Fruit fly (Drosophila melanogaster) whole organism, embryonic: ENCODE data around the gene CG34348.

Source experiments
- Atf3 ChIP-seq: fragments of 200-800 bp; sonication (Bioruptor generic); optimal IDR thresholded peaks from 3 replicates; lab custom pipeline; 2016; ENCODE audit warnings: missing biosample characterization, missing genetic modification characterization
- Bdp1 ChIP-seq: fragments of 200-800 bp; sonication (Bioruptor generic); optimal IDR thresholded peaks from 3 replicates; lab custom pipeline; 2016; ENCODE audit warnings: missing biosample characterization, missing genetic modification characterization
- CG11085 ChIP-seq: fragments of 200-800 bp; sonication (Bioruptor generic); IDR thresholded peaks from 2 replicates; pipeline ENCODE4 v1.3.6; 2022; ENCODE audit warnings: missing biosample characterization, missing genetic modification characterization
- CG12155 ChIP-seq: fragments of 200-800 bp; sonication (Bioruptor generic); optimal IDR thresholded peaks from 3 replicates; lab custom pipeline; 2016; ENCODE audit warnings: missing biosample characterization, missing genetic modification characterization
- CG1233 ChIP-seq: fragments of 200-800 bp; sonication (Bioruptor generic); optimal IDR thresholded peaks from 4 replicates; lab custom pipeline; 2018; ENCODE audit warnings: missing biosample characterization, mild to moderate bottlenecking, missing genetic modification characterization
- CG13123 ChIP-seq: fragments of 200-800 bp; sonication (Bioruptor generic); optimal IDR thresholded peaks from 2 replicates; lab custom pipeline; 2016; ENCODE audit warnings: missing biosample characterization, missing genetic modification characterization
- CG13287 ChIP-seq: fragments of 200-800 bp; sonication (Bioruptor generic); IDR thresholded peaks from 2 replicates; pipeline ENCODE4 v1.3.6; 2022; ENCODE audit warnings: missing biosample characterization, missing genetic modification characterization; ENCODE audit not compliant: partially characterized antibody
- CG13894 ChIP-seq: fragments of 200-800 bp; sonication (Bioruptor generic); optimal IDR thresholded peaks from 3 replicates; lab custom pipeline; 2018; ENCODE audit warnings: missing biosample characterization, mild to moderate bottlenecking, missing genetic modification characterization, moderate library complexity
- CG14667 ChIP-seq: fragments of 200-800 bp; sonication (Bioruptor generic); IDR thresholded peaks from 2 replicates; pipeline ENCODE4 v1.3.6; 2022; ENCODE audit warnings: missing biosample characterization, missing genetic modification characterization
- CG1602 ChIP-seq: fragments of 200-800 bp; sonication (Bioruptor generic); optimal IDR thresholded peaks from 3 replicates; lab custom pipeline; 2016; ENCODE audit warnings: missing biosample characterization, missing genetic modification characterization
- CG1647 ChIP-seq: fragments of 200-800 bp; sonication (Bioruptor generic); optimal IDR thresholded peaks from 3 replicates; lab custom pipeline; 2016; ENCODE audit warnings: missing biosample characterization, missing genetic modification characterization
- CG16779 ChIP-seq: fragments of 200-800 bp; sonication (Bioruptor generic); IDR thresholded peaks from 2 replicates; pipeline ENCODE4 v1.3.6; 2022; ENCODE audit warnings: missing biosample characterization, missing genetic modification characterization
- CG2116 ChIP-seq: fragments of 200-800 bp; sonication (Bioruptor generic); optimal IDR thresholded peaks from 3 replicates; lab custom pipeline; 2018; ENCODE audit warnings: missing biosample characterization, mild to moderate bottlenecking, missing genetic modification characterization
- CG31224 ChIP-seq: fragments of 200-800 bp; sonication (Bioruptor generic); IDR thresholded peaks from 2 replicates; pipeline ENCODE4 v1.3.6; 2022; ENCODE audit warnings: missing biosample characterization, missing genetic modification characterization
- CG31388 ChIP-seq: fragments of 200-800 bp; sonication (Bioruptor generic); optimal IDR thresholded peaks from 2 replicates; lab custom pipeline; 2016; ENCODE audit warnings: missing biosample characterization, missing genetic modification characterization
- CG4282 ChIP-seq: fragments of 200-800 bp; sonication (Bioruptor generic); optimal IDR thresholded peaks from 2 replicates; lab custom pipeline; 2016; ENCODE audit warnings: missing biosample characterization, missing genetic modification characterization
- CG4404 ChIP-seq: fragments of 200-800 bp; sonication (Bioruptor generic); IDR thresholded peaks from 2 replicates; pipeline ENCODE4 v1.3.6; 2022; ENCODE audit warnings: missing biosample characterization, missing genetic modification characterization
- CG4730 ChIP-seq: fragments of 200-800 bp; sonication (Bioruptor generic); IDR thresholded peaks from 2 replicates; pipeline ENCODE4 v1.3.6; 2022; ENCODE audit warnings: missing biosample characterization, missing genetic modification characterization
- CG5245 ChIP-seq: fragments of 200-800 bp; sonication (Bioruptor generic); optimal IDR thresholded peaks from 3 replicates; lab custom pipeline; 2016; ENCODE audit warnings: missing biosample characterization, missing genetic modification characterization
- CG6683 ChIP-seq: fragments of 200-800 bp; sonication (Bioruptor generic); optimal IDR thresholded peaks from 2 replicates; lab custom pipeline; 2017; ENCODE audit warnings: missing biosample characterization, mild to moderate bottlenecking, missing genetic modification characterization, missing genetic modification reagents
- CG7271 ChIP-seq: fragments of 200-800 bp; sonication (Bioruptor generic); optimal IDR thresholded peaks from 2 replicates; lab custom pipeline; 2018; ENCODE audit warnings: missing biosample characterization, mild to moderate bottlenecking, missing genetic modification characterization, moderate library complexity
- CG8089 ChIP-seq: fragments of 200-800 bp; sonication (Bioruptor generic); optimal IDR thresholded peaks from 3 replicates; lab custom pipeline; 2016; ENCODE audit warnings: missing biosample characterization, missing genetic modification characterization
- CG9797 ChIP-seq: fragments of 200-800 bp; sonication (Bioruptor generic); optimal IDR thresholded peaks from 3 replicates; lab custom pipeline; 2018; ENCODE audit warnings: missing biosample characterization, mild to moderate bottlenecking, missing genetic modification characterization
- CG9817 ChIP-seq: fragments of 200-800 bp; sonication (Bioruptor generic); optimal IDR thresholded peaks from 2 replicates; lab custom pipeline; 2018; ENCODE audit warnings: missing biosample characterization, mild to moderate bottlenecking, missing genetic modification characterization, moderate library complexity
- D19B ChIP-seq: fragments of 200-800 bp; sonication (Bioruptor generic); optimal IDR thresholded peaks from 2 replicates; lab custom pipeline; 2017; ENCODE audit warnings: missing biosample characterization, mild to moderate bottlenecking, missing genetic modification characterization
- HLHmδ ChIP-seq: fragments of 200-800 bp; sonication (Bioruptor generic); optimal IDR thresholded peaks from 2 replicates; lab custom pipeline; 2018; ENCODE audit warnings: missing biosample characterization, mild to moderate bottlenecking, missing genetic modification characterization, moderate library complexity
- Sin3A ChIP-seq: fragments of >200 bp; optimal IDR thresholded peaks from 2 replicates; lab custom pipeline; 2018
- Spps ChIP-seq: fragments of 200-800 bp; sonication (Bioruptor generic); optimal IDR thresholded peaks from 2 replicates; lab custom pipeline; 2018; ENCODE audit warnings: missing biosample characterization, mild to moderate bottlenecking, missing genetic modification characterization
- Sry-β ChIP-seq: fragments of 200-800 bp; sonication (Bioruptor generic); optimal IDR thresholded peaks from 2 replicates; lab custom pipeline; 2018; ENCODE audit warnings: missing biosample characterization, mild to moderate bottlenecking, missing genetic modification characterization, moderate library complexity
- Ssrp ChIP-seq: fragments of 200-800 bp; sonication (Bioruptor generic); optimal IDR thresholded peaks from 2 replicates; lab custom pipeline; 2018; ENCODE audit warnings: missing biosample characterization, mild to moderate bottlenecking, missing genetic modification characterization, moderate library complexity
- Vsx1 ChIP-seq: fragments of 200-800 bp; sonication (Bioruptor generic); optimal IDR thresholded peaks from 2 replicates; lab custom pipeline; 2017; ENCODE audit warnings: missing biosample characterization, mild to moderate bottlenecking, missing genetic modification characterization, missing genetic modification reagents
- al ChIP-seq: fragments of 200-800 bp; sonication (Bioruptor generic); IDR thresholded peaks from 2 replicates; pipeline ENCODE4 v1.3.6; 2022; ENCODE audit warnings: missing biosample characterization, missing genetic modification characterization
- amos ChIP-seq: fragments of 200-800 bp; sonication (Bioruptor generic); IDR thresholded peaks from 2 replicates; pipeline ENCODE4 v1.3.6; 2022; ENCODE audit warnings: missing biosample characterization, missing genetic modification characterization; ENCODE audit not compliant: partially characterized antibody
- ash1 ChIP-seq: fragments of 200-800 bp; sonication (Bioruptor generic); optimal IDR thresholded peaks from 2 replicates; lab custom pipeline; 2018; ENCODE audit warnings: missing biosample characterization, mild to moderate bottlenecking, missing genetic modification characterization
- chinmo ChIP-seq: fragments of 200-800 bp; sonication (Bioruptor generic); IDR thresholded peaks from 4 replicates; pipeline ENCODE4 v1.3.6; 2022; ENCODE audit warnings: missing biosample characterization, missing genetic modification characterization; ENCODE audit not compliant: partially characterized antibody
- chm ChIP-seq: fragments of 200-800 bp; sonication (Bioruptor generic); IDR thresholded peaks from 2 replicates; pipeline ENCODE4 v1.3.6; 2022; ENCODE audit warnings: missing biosample characterization, missing genetic modification characterization
- croc ChIP-seq: fragments of 200-800 bp; sonication (Bioruptor generic); conservative IDR thresholded peaks from 3 replicates; pipeline ENCODE4 v1.3.6; 2022; ENCODE audit warnings: missing biosample characterization, missing genetic modification characterization
- crp ChIP-seq, 2 experiments: fragments of 200-800 bp; sonication (Bioruptor generic); optimal IDR thresholded peaks; 2 replicates in 1 of 2; 3 replicates in 1 of 2; lab custom pipeline; 2017; ENCODE audit warnings: missing biosample characterization in 2 of 2, missing genetic modification characterization in 2 of 2, mild to moderate bottlenecking in 1 of 2, moderate library complexity in 1 of 2
- dimm ChIP-seq: fragments of 200-800 bp; sonication (Bioruptor generic); IDR thresholded peaks from 2 replicates; pipeline ENCODE4 v1.3.6; 2022; ENCODE audit warnings: missing biosample characterization, missing genetic modification characterization
- dmrt99B ChIP-seq: fragments of 200-800 bp; sonication (Bioruptor generic); optimal IDR thresholded peaks from 2 replicates; lab custom pipeline; 2018; ENCODE audit warnings: missing biosample characterization, mild to moderate bottlenecking, missing genetic modification characterization, moderate library complexity
- dysf ChIP-seq: fragments of 200-800 bp; sonication (Bioruptor generic); IDR thresholded peaks from 3 replicates; pipeline ENCODE4 v1.3.6; 2022; ENCODE audit warnings: missing biosample characterization, missing genetic modification characterization
- hkb ChIP-seq, 2 experiments: fragments of 200-800 bp in 1 of 2; fragments of >200 bp in 1 of 2; sonication (Bioruptor generic) in 1 of 2; IDR thresholded peaks in 1 of 2; optimal IDR thresholded peaks in 1 of 2; 2 replicates each; pipeline versions ENCODE4 v1.3.6 to Lab custom; 2017 to 2022; ENCODE audit warnings: missing biosample characterization in 1 of 2, missing genetic modification characterization in 1 of 2
- kni ChIP-seq: fragments of 200-800 bp; sonication (Bioruptor generic); optimal IDR thresholded peaks from 3 replicates; lab custom pipeline; 2017; ENCODE audit warnings: mild to moderate bottlenecking, missing biosample characterization, missing genetic modification reagents, missing genetic modification characterization
- otp ChIP-seq: fragments of 200-800 bp; sonication (Bioruptor generic); IDR thresholded peaks from 3 replicates; pipeline ENCODE4, ENCODE4 v1.3.6; 2022; ENCODE audit warnings: missing biosample characterization, missing genetic modification characterization
- p53 ChIP-seq: fragments of 200-800 bp; sonication (Bioruptor generic); optimal IDR thresholded peaks from 2 replicates; lab custom pipeline; 2016; ENCODE audit warnings: missing biosample characterization, missing genetic modification characterization
- sima ChIP-seq: fragments of 200-800 bp; sonication (Bioruptor generic); optimal IDR thresholded peaks from 2 replicates; lab custom pipeline; 2016; ENCODE audit warnings: missing biosample characterization, missing genetic modification characterization
- so ChIP-seq: fragments of 200-800 bp; sonication (Bioruptor generic); IDR thresholded peaks from 3 replicates; pipeline ENCODE4 v1.3.6; 2022; ENCODE audit warnings: missing biosample characterization, missing genetic modification characterization
- tin ChIP-seq: fragments of 200-800 bp; sonication (Bioruptor generic); optimal IDR thresholded peaks from 3 replicates; lab custom pipeline; 2016; ENCODE audit warnings: missing biosample characterization, missing genetic modification characterization
- vfl ChIP-seq: fragments of 200-800 bp; sonication (Bioruptor generic); optimal IDR thresholded peaks from 2 replicates; lab custom pipeline; 2016; ENCODE audit warnings: missing biosample characterization, missing genetic modification characterization
- vvl ChIP-seq: fragments of 200-800 bp; sonication (Bioruptor generic); IDR thresholded peaks from 2 replicates; pipeline ENCODE4 v1.3.6; 2022; ENCODE audit warnings: missing biosample characterization, missing genetic modification characterization

CG34348 gene

DNA sequence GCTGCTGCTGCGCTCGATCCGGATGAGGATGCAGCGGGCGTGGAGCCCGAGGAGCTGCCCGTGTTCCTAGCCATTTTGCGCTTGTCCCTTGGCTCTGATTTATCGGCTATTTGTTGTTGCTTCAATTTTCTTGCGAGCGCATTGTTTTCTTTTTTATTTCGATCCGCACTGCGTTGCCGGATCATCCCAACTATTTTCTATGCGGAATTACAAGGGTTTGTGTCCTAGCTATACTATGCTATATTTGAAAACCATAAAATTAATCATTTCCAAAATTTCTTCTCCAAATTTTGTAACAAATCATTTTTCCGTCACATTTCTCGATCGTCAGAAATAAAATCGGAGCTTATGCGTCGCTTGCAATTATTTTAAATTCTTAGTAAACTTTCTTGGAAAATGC, 8.1 kb downstream of the CG34348 start, which contains the start of the genes GCS1 and CG11756 (continued):
- no peak for TF ChIP-seq CG5245 (GFP tag; lab: Kevin White, UChicago)

DNA sequence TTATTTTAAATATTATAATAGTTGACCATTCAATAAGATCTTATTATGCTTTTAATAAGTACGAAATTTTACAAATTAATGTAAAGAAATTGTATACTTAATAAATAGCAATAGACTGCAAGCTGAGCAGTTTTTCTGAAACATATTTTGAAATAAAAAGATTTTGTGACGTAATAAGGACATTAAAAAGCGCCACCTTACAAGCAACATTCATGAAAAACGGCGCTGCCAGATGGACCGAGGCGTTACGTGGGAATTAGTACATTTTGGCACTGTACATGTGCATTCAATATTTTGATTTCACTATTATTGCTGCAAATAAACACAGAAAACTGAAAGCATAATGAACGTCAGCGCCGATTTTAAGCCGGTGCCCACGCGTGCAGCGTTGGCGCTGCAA, 9.2 kb downstream of the CG34348 start, which contains the start of gene CG1738:
CG1738 (plus strand) TSS at position 221 of the 400 bp plus-strand sequence.
- TF ChIP-seq vvl (GFP tag; lab: Robert Waterston, UW) (0 out of 2 replicates have a peak, but pooled peaks have one; percentile 8), crp (GFP tag; optimal IDR thresholded peaks at IDR 0.05; lab: Kevin White, UChicago) (no peak), CG16779 (no peak), CG9817 (tag; lab: Kevin White, UChicago) (no peak), CG6683 (GFP tag; lab: Kevin White, UChicago) (no peak), Atf3 (GFP tag; lab: Kevin White, UChicago) (no peak), vfl (GFP tag; lab: Kevin White, UChicago) (no peak), CG13894 (tag; lab: Kevin White, UChicago) (no peak), CG31388 (no peak), CG2116 (GFP tag; lab: Kevin White, UChicago) (no peak), ash1 (GFP tag; lab: Kevin White, UChicago) (no peak), CG13287 (GFP tag; lab: Robert Waterston, UW) (no peak), dimm (GFP tag; lab: Robert Waterston, UW) (no peak), so (no peak), CG12155 (no peak), Vsx1 (GFP tag; lab: Kevin White, UChicago) (no peak), CG13123 (no peak), Ssrp (tag; lab: Kevin White, UChicago) (no peak), kni (GFP tag; lab: Kevin White, UChicago) (no peak), CG8089 (GFP tag; lab: Kevin White, UChicago) (no peak), chm (no peak), CG31224 (GFP tag; lab: Robert Waterston, UW) (no peak), tin (GFP tag; lab: Kevin White, UChicago) (no peak), CG7271 (tag; lab: Kevin White, UChicago) (no peak), CG4282 (GFP tag; lab: Kevin White, UChicago) (no peak), CG14667 (GFP tag; lab: Robert Waterston, UW) (no peak), dmrt99B (peak; percentile 3), CG9797 (GFP tag; lab: Kevin White, UChicago) (no peak), dysf (GFP tag; lab: Robert Waterston, UW) (0 out of 3 replicates have a peak, but pooled peaks have one; percentile 45), amos (GFP tag; lab: Robert Waterston, UW) (peak; percentile 19; the same call in 1 of the 2 replicates), Sin3A (no peak), hkb (optimal IDR thresholded peaks at IDR 0.05; lab: Kevin White, UChicago) (no peak), hkb (GFP tag; IDR thresholded peaks at IDR 0.05; lab: Robert Waterston, UW) (no peak), CG1647 (no peak), D19B (no peak), p53 (GFP tag; lab: Kevin White, UChicago) (no peak), Sry-β (GFP tag; lab: Kevin White, UChicago) (no peak), otp (GFP tag; lab: Robert Waterston, UW) (no peak), al (GFP tag; lab: Robert Waterston, UW) (no peak), Spps (tag; lab: Kevin White, UChicago) (no peak), CG1602 (GFP tag; lab: Kevin White, UChicago) (no peak), CG11085 (no peak), CG4404 (GFP tag; lab: Robert Waterston, UW) (no peak), sima (GFP tag; lab: Kevin White, UChicago) (no peak), Bdp1 (GFP tag; lab: Kevin White, UChicago) (no peak), CG4730 (GFP tag; lab: Robert Waterston, UW) (no peak), croc (GFP tag; lab: Robert Waterston, UW) (no peak), HLHmδ (no peak), CG1233 (GFP tag; lab: Kevin White, UChicago) (no peak), chinmo (GFP tag; lab: Robert Waterston, UW) (no peak)
